Worm (Caenorhabditis elegans): ENCODE measurements around the gene F31F4.17.
A peak's percentile ranks its signal among the peaks of the same experiment; 100 is the strongest.

Gene F31F4.17

ce11 chrV:642750-643149, 17.4 kb downstream of the F31F4.17 start, which contains the start of gene nhr-190:
TSS of gene nhr-190 (minus strand) at chrV:642924.
- peak; percentile 41 for TF ChIP-seq ces-1 (GFP tag; optimal IDR thresholded peaks at IDR 0.05)
- TF ChIP-seq mls-2 (tag; optimal IDR thresholded peaks at IDR 0.05): no peak
- TF ChIP-seq unc-120 (tag; optimal IDR thresholded peaks at IDR 0.05; ENCODE audit: poor library complexity, severe bottlenecking): peak; percentile 22

- TF ChIP-seq blmp-1 (tag; optimal IDR thresholded peaks at IDR 0.05) (no peak), elt-1 (tag; optimal IDR thresholded peaks at IDR 0.05; ENCODE audit: borderline replicate concordance, insufficient read depth) (no peak), mep-1 (tag; optimal IDR thresholded peaks at IDR 0.05) (no peak), drap-1 (GFP tag; optimal IDR thresholded peaks at IDR 0.05) (no peak), unc-120 (tag; optimal IDR thresholded peaks at IDR 0.05; ENCODE audit: poor library complexity, severe bottlenecking) (no peak), elt-3 (tag; optimal IDR thresholded peaks at IDR 0.05) (no peak), snpc-4 (tag; optimal IDR thresholded peaks at IDR 0.05) (no peak), sptf-1 (tag; optimal IDR thresholded peaks at IDR 0.05) (no peak), zip-8 (tag; optimal IDR thresholded peaks at IDR 0.05) (no peak), unc-39 (tag; optimal IDR thresholded peaks at IDR 0.05) (no peak), nhr-12 (tag; optimal IDR thresholded peaks at IDR 0.05) (no peak), ces-1 (GFP tag; optimal IDR thresholded peaks at IDR 0.05) (no peak), ceh-39 (tag; optimal IDR thresholded peaks at IDR 0.05) (no peak), lsy-2 (tag; optimal IDR thresholded peaks at IDR 0.05) (no peak), ceh-83 (GFP tag; optimal IDR thresholded peaks at IDR 0.05) (no peak)
Measured at ce11 chrV:638328-638727, 21.8 kb downstream of the F31F4.17 start, which contains the start of gene srj-37. TSS of gene srj-37 (plus strand) at chrV:638628.

- no peak for TF ChIP-seq mep-1 (tag; optimal IDR thresholded peaks at IDR 0.05)
Measured at ce11 chrV:636281-636680, 23.8 kb downstream of the F31F4.17 start, which contains the start of gene pals-31. TSS of gene pals-31 (plus strand) at chrV:636581.

ce11 chrV:635630-636029, 24.5 kb downstream of the F31F4.17 start:
- TF ChIP-seq snpc-4 (tag; optimal IDR thresholded peaks at IDR 0.05) (no peak), ceh-43 (GFP tag; optimal IDR thresholded peaks at IDR 0.05) (no peak)

ce11 chrV:634855-635254, 25.3 kb downstream of the F31F4.17 start, which contains the start of gene F48G7.10:
TSS of gene F48G7.10 (minus strand) at chrV:634955.
- no peak for TF ChIP-seq M03D4.4 (tag; optimal IDR thresholded peaks at IDR 0.05)
- TF ChIP-seq zip-8 (tag; optimal IDR thresholded peaks at IDR 0.05): no peak
- TF ChIP-seq cnd-1 (tag; optimal IDR thresholded peaks at IDR 0.05): no peak
- no peak for TF ChIP-seq ham-2 (GFP tag; optimal IDR thresholded peaks at IDR 0.05)
- no peak for TF ChIP-seq flh-1 (GFP tag; optimal IDR thresholded peaks at IDR 0.05)
- TF ChIP-seq lin-13 (tag; optimal IDR thresholded peaks at IDR 0.05): no peak
- TF ChIP-seq lin-32 (GFP tag; optimal IDR thresholded peaks at IDR 0.05): no peak
- TF ChIP-seq ztf-11 (tag; optimal IDR thresholded peaks at IDR 0.05): no peak
- TF ChIP-seq snpc-4 (tag; optimal IDR thresholded peaks at IDR 0.05): no peak
- TF ChIP-seq hlh-1 (tag; optimal IDR thresholded peaks at IDR 0.05): no peak
- no peak for TF ChIP-seq unc-62 (GFP tag; optimal IDR thresholded peaks at IDR 0.05)
- no peak for TF ChIP-seq ces-1 (GFP tag; optimal IDR thresholded peaks at IDR 0.05)
- no peak for TF ChIP-seq unc-39 (tag; optimal IDR thresholded peaks at IDR 0.05)
- TF ChIP-seq drap-1 (GFP tag; optimal IDR thresholded peaks at IDR 0.05): no peak
- no peak for TF ChIP-seq unc-120 (tag; optimal IDR thresholded peaks at IDR 0.05; ENCODE audit: poor library complexity, severe bottlenecking)
- no peak for TF ChIP-seq nhr-28 (tag; optimal IDR thresholded peaks at IDR 0.05)
- no peak for TF ChIP-seq lsy-2 (tag; optimal IDR thresholded peaks at IDR 0.05)

ce11 chrV:631832-632231, 28.3 kb downstream of the F31F4.17 start:
- TF ChIP-seq tbx-8 (GFP tag; optimal IDR thresholded peaks at IDR 0.05): no peak
- TF ChIP-seq sem-2 (GFP tag; optimal IDR thresholded peaks at IDR 0.05): no peak
- TF ChIP-seq nhr-12 (tag; optimal IDR thresholded peaks at IDR 0.05): no peak
- no peak for TF ChIP-seq ham-2 (GFP tag; optimal IDR thresholded peaks at IDR 0.05)
- TF ChIP-seq lsy-2 (tag; optimal IDR thresholded peaks at IDR 0.05): no peak
